Worm (Caenorhabditis elegans) whole organism, L4 larva: ENCODE data around the gene asp-7.
A peak's percentile ranks its signal among the peaks of the same experiment; 100 is the strongest.
"Not testable (repeated sequence)": the region's sequence is repeated elsewhere in the genome, so short reads cannot be mapped to it uniquely, and the experiment has no call there.

ENCODE experiments used
- ZK337.2 ChIP-seq: fragments of 200-800 bp; sonication (Bioruptor generic); IDR thresholded peaks from 2 replicates; pipeline ENCODE4 v1.3.6; 2022; ENCODE audit warnings: missing genetic modification reagents, missing genetic modification characterization, missing compliant biosample characterization
- aha-1 ChIP-seq: fragments of 150-350 bp; peaks from one replicate; lab custom pipeline; 2014; ENCODE audit warnings: missing biosample characterization, missing genetic modification characterization
- ceh-44 ChIP-seq: fragments of 200-800 bp; sonication (Bioruptor generic); IDR thresholded peaks from 2 replicates; pipeline ENCODE4 v1.3.6; 2022; ENCODE audit warnings: missing genetic modification reagents, missing genetic modification characterization, missing compliant biosample characterization
- ceh-82 ChIP-seq: sonication (generic microtip); optimal IDR thresholded peaks from 2 replicates; lab custom pipeline; 2017; ENCODE audit warnings: missing biosample characterization, missing genetic modification characterization
- cey-2 ChIP-seq: sonication (generic microtip); optimal IDR thresholded peaks from 3 replicates; lab custom pipeline; 2017; ENCODE audit warnings: missing genetic modification characterization, mild to moderate bottlenecking, missing compliant biosample characterization, antibody characterized with exemption, borderline replicate concordance; ENCODE audit not compliant: insufficient read depth
- daf-12 ChIP-seq: fragments of 150-350 bp; optimal IDR thresholded peaks from 2 replicates; lab custom pipeline; 2014; ENCODE audit warnings: missing biosample characterization, missing genetic modification reagents, missing genetic modification characterization
- daf-16 ChIP-seq, 3 experiments: sonication (generic microtip); optimal IDR thresholded peaks; 2 replicates each; lab custom pipeline; 2016 to 2017; ENCODE audit warnings: missing genetic modification characterization in 3 of 3, missing genetic modification reagents in 3 of 3, mild to moderate bottlenecking in 2 of 3, missing compliant biosample characterization in 2 of 3, missing biosample characterization in 1 of 3, moderate library complexity in 1 of 3
- dmd-6 ChIP-seq: fragments of 200-800 bp; sonication (Bioruptor generic); IDR thresholded peaks from 2 replicates; pipeline ENCODE4 v1.3.6; 2022; ENCODE audit warnings: missing genetic modification reagents, missing genetic modification characterization, missing compliant biosample characterization
- dpl-1 ChIP-seq: fragments of 150-350 bp; optimal IDR thresholded peaks from 2 replicates; lab custom pipeline; 2014; ENCODE audit warnings: missing biosample characterization, missing genetic modification reagents, missing genetic modification characterization
- egl-27 ChIP-seq: sonication (generic microtip); optimal IDR thresholded peaks from 3 replicates; lab custom pipeline; 2017; ENCODE audit warnings: missing biosample characterization, missing genetic modification reagents, missing genetic modification characterization
- fkh-10 ChIP-seq: fragments of 150-350 bp; optimal IDR thresholded peaks from 2 replicates; lab custom pipeline; 2014; ENCODE audit warnings: missing biosample characterization, missing genetic modification reagents, missing genetic modification characterization
- hif-1 ChIP-seq, 2 experiments: sonication (generic microtip); optimal IDR thresholded peaks; 2 replicates each; lab custom pipeline; 2016 to 2017; ENCODE audit warnings: missing compliant biosample characterization in 2 of 2, missing genetic modification characterization in 2 of 2, missing genetic modification reagents in 2 of 2, missing genotype in 2 of 2, mild to moderate bottlenecking in 1 of 2
- hlh-11 ChIP-seq: fragments of 200-800 bp; sonication (Bioruptor generic); optimal IDR thresholded peaks from 2 replicates; lab custom pipeline; 2018; ENCODE audit warnings: mild to moderate bottlenecking, missing genetic modification characterization, missing compliant biosample characterization
- lin-1 ChIP-seq: fragments of 200-800 bp; sonication (Bioruptor generic); IDR thresholded peaks from 2 replicates; pipeline ENCODE4 v1.3.6; 2022; ENCODE audit warnings: missing genetic modification reagents, missing genetic modification characterization, missing compliant biosample characterization
- lin-13 ChIP-seq: fragments of 150-350 bp; optimal IDR thresholded peaks from 2 replicates; lab custom pipeline; 2014; ENCODE audit warnings: missing biosample characterization, missing genetic modification reagents, missing genetic modification characterization
- lin-29 ChIP-seq: fragments of 200-800 bp; sonication (Bioruptor generic); IDR thresholded peaks from 2 replicates; pipeline ENCODE4 v1.3.6; 2022; ENCODE audit warnings: missing genetic modification reagents, missing genetic modification characterization, missing compliant biosample characterization
- lir-3 ChIP-seq: sonication (generic microtip); optimal IDR thresholded peaks from 2 replicates; lab custom pipeline; 2016; ENCODE audit warnings: mild to moderate bottlenecking, missing genetic modification characterization, missing compliant biosample characterization
- madf-5 ChIP-seq, 2 experiments: fragments of 200-800 bp; sonication (Bioruptor generic); IDR thresholded peaks; 2 replicates each; pipeline ENCODE4 v1.3.6; 2022; ENCODE audit warnings: missing compliant biosample characterization in 2 of 2, missing genetic modification characterization in 2 of 2
- mdt-29 ChIP-seq: fragments of 200-800 bp; sonication (Bioruptor generic); IDR thresholded peaks from 2 replicates; pipeline ENCODE4 v1.3.6; 2022; ENCODE audit warnings: missing genetic modification reagents, missing genetic modification characterization, missing compliant biosample characterization
- mep-1 ChIP-seq: fragments of 150-350 bp; sonication (generic microtip); optimal IDR thresholded peaks from 3 replicates; lab custom pipeline; 2014; ENCODE audit warnings: missing biosample characterization, missing genetic modification characterization
- mxl-2 ChIP-seq: fragments of 200-800 bp; sonication (Bioruptor generic); conservative IDR thresholded peaks from 2 replicates; pipeline ENCODE4 v1.3.6; 2022; ENCODE audit warnings: missing genetic modification reagents, missing genetic modification characterization, missing compliant biosample characterization
- nhr-10 ChIP-seq: fragments of 150-350 bp; optimal IDR thresholded peaks from 2 replicates; lab custom pipeline; 2014; ENCODE audit warnings: missing biosample characterization, missing genetic modification characterization
- nhr-102 ChIP-seq: sonication (generic microtip); optimal IDR thresholded peaks from 2 replicates; lab custom pipeline; 2016; ENCODE audit warnings: mild to moderate bottlenecking, missing genetic modification characterization, moderate library complexity, missing compliant biosample characterization
- nhr-11 ChIP-seq: fragments of 150-350 bp; optimal IDR thresholded peaks from 2 replicates; lab custom pipeline; 2014; ENCODE audit warnings: missing biosample characterization, missing genetic modification characterization
- nhr-111 ChIP-seq: fragments of 200-800 bp; sonication (Bioruptor generic); optimal IDR thresholded peaks from 2 replicates; lab custom pipeline; 2018; ENCODE audit warnings: mild to moderate bottlenecking, missing genetic modification characterization, missing compliant biosample characterization
- nhr-25 ChIP-seq: sonication (generic microtip); optimal IDR thresholded peaks from 2 replicates; lab custom pipeline; 2017; ENCODE audit warnings: missing genetic modification characterization, mild to moderate bottlenecking, missing compliant biosample characterization, antibody characterized with exemption, moderate library complexity, borderline replicate concordance; ENCODE audit not compliant: insufficient read depth
- nhr-42 ChIP-seq: fragments of 200-800 bp; sonication (Bioruptor generic); IDR thresholded peaks from 2 replicates; pipeline ENCODE4 v1.3.6; 2022; ENCODE audit warnings: missing genetic modification characterization, missing compliant biosample characterization
- nhr-77 ChIP-seq: fragments of 150-350 bp; optimal IDR thresholded peaks from 2 replicates; lab custom pipeline; 2014; ENCODE audit warnings: missing biosample characterization, missing genetic modification characterization
- saeg-2 ChIP-seq: fragments of 200-800 bp; sonication (Bioruptor generic); IDR thresholded peaks from 2 replicates; pipeline ENCODE4 v1.3.6; 2022; ENCODE audit warnings: missing genetic modification reagents, missing genetic modification characterization, missing compliant biosample characterization
- set-16 ChIP-seq: fragments of 200-800 bp; sonication (Bioruptor generic); IDR thresholded peaks from 2 replicates; pipeline ENCODE4 v1.3.6; 2022; ENCODE audit warnings: missing genetic modification reagents, missing genetic modification characterization, missing compliant biosample characterization
- skn-1 ChIP-seq: fragments of 150-350 bp; optimal IDR thresholded peaks from 2 replicates; lab custom pipeline; 2014; ENCODE audit warnings: missing biosample characterization, missing genetic modification characterization
- snpc-1.2 ChIP-seq: fragments of 200-800 bp; sonication (Bioruptor generic); IDR thresholded peaks from 2 replicates; pipeline ENCODE4 v1.3.6; 2022; ENCODE audit warnings: missing genetic modification reagents, missing genetic modification characterization, missing compliant biosample characterization
- snpc-4 ChIP-seq: fragments of 150-350 bp; optimal IDR thresholded peaks from 2 replicates; lab custom pipeline; 2014; ENCODE audit warnings: missing biosample characterization, missing genetic modification characterization
- spr-1 ChIP-seq: sonication (generic microtip); optimal IDR thresholded peaks from 2 replicates; lab custom pipeline; 2016; ENCODE audit warnings: mild to moderate bottlenecking, missing genetic modification characterization, missing compliant biosample characterization
- unc-62 ChIP-seq, 3 experiments: fragments of 150-350 bp in 1 of 3; sonication (generic microtip); optimal IDR thresholded peaks in 2 of 3; peaks in 1 of 3; 1 replicate in 1 of 3; 2 replicates in 2 of 3; lab custom pipeline; 2014 to 2017; ENCODE audit warnings: missing biosample characterization in 3 of 3, missing genetic modification characterization in 3 of 3, missing genetic modification reagents in 3 of 3, missing genotype in 1 of 3
- zfp-2 ChIP-seq: sonication (generic microtip); optimal IDR thresholded peaks from 2 replicates; lab custom pipeline; 2016; ENCODE audit warnings: mild to moderate bottlenecking, missing genetic modification characterization, missing compliant biosample characterization
- zip-11 ChIP-seq: fragments of 200-800 bp; sonication (Bioruptor generic); IDR thresholded peaks from 2 replicates; pipeline ENCODE4 v1.3.6; 2022; ENCODE audit warnings: missing genetic modification characterization, missing compliant biosample characterization

The asp-7 gene

ce11 chrV:3058996-3059395 is 30.9 kb downstream of the asp-7 start, which contains the start of gene str-244:
str-244 (minus strand) TSS chrV:3059096.
- TF ChIP-seq lir-3: no peak
- no peak for TF ChIP-seq lin-29 (GFP tag; lab: Robert Waterston, UW)
- no peak for TF ChIP-seq unc-62 (GFP tag; optimal IDR thresholded peaks at IDR 0.05 in 1 of 2; lab: Kevin White, UChicago)
- TF ChIP-seq unc-62 (tag; optimal IDR thresholded peaks at IDR 0.05; lab: Kevin White, UChicago): no peak
- TF ChIP-seq aha-1 (tag; lab: Kevin White, UChicago): peak; percentile 24

- TF ChIP-seq egl-27 (tag; lab: Kevin White, UChicago): no peak
- TF ChIP-seq nhr-111: no peak
- TF ChIP-seq lin-13 (GFP tag; lab: Kevin White, UChicago): no peak
- no peak for TF ChIP-seq ceh-44 (GFP tag; lab: Robert Waterston, UW)
- TF ChIP-seq ceh-82 (tag; lab: Kevin White, UChicago): no peak
- TF ChIP-seq daf-12 (tag; lab: Kevin White, UChicago): no peak
- TF ChIP-seq mxl-2: no peak
- no peak for TF ChIP-seq saeg-2 (GFP tag; lab: Robert Waterston, UW)
- TF ChIP-seq fkh-10 (GFP tag; lab: Kevin White, UChicago): no peak
- no peak for TF ChIP-seq lin-1 (GFP tag; lab: Robert Waterston, UW)
These were observed 34.0 kb downstream of the asp-7 start, which contains the start of gene srt-15 for ce11 chrV:3062078-3062477. srt-15 (minus strand) TSS chrV:3062178.

DNA sequence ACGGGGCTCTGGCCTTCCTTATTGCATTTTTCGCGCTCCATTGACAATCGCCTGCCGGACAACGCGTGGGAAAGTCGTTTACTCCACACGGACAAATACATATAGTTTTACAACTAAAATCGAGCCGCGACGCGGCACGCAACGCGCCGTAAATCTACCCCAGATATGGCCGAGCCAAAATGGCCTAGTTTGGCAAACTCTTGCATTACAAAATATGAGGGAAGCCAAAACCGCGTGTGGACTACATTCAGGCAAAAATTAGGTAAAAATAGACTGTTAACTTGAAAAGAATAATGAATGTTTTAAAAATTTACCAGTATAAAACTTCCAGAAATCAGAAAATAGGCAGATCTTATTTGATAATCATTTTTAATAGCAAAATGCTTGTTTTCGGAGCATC is 36.3 kb downstream of the asp-7 start, which contains the start of gene srt-16:
Gene srt-16 (minus strand): TSS at position 101 of the 400 bp plus-strand sequence.
- not testable (repeated sequence) for TF ChIP-seq skn-1; dmd-6 (GFP tag; lab: Robert Waterston, UW); mep-1 (tag; lab: Kevin White, UChicago)

DNA sequence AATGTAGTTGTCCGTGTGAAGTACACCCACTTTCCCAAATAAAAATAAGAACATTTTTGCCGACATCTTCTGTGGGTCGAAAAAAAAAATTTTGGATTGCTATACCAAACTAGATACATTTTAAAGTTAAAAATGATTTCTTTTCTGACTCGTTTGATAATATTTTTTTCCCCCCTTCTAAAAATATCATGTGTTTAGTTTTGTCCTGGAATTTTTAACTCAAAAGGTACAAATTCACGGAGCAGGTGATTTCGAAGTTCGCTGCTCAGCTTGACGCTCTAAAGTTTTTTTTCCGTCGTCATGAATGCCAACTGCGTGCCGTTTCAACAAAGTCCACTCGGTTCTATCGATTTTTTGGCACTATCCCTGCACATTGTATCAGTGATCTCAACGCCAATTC is 37.8 kb downstream of the asp-7 start, which contains the start of gene srh-185:
Gene srh-185 (plus strand): TSS at position 301 of the 400 bp plus-strand sequence.
- peak in 1 of 2 experiments; percentile 11 for TF ChIP-seq unc-62 (GFP tag; optimal IDR thresholded peaks at IDR 0.05 in 1 of 2; lab: Kevin White, UChicago)
- no peak for TF ChIP-seq unc-62 (tag; optimal IDR thresholded peaks at IDR 0.05; lab: Kevin White, UChicago)
- TF ChIP-seq nhr-77 (tag; lab: Kevin White, UChicago): no peak
- TF ChIP-seq zfp-2 (tag; lab: Kevin White, UChicago): no peak

DNA sequence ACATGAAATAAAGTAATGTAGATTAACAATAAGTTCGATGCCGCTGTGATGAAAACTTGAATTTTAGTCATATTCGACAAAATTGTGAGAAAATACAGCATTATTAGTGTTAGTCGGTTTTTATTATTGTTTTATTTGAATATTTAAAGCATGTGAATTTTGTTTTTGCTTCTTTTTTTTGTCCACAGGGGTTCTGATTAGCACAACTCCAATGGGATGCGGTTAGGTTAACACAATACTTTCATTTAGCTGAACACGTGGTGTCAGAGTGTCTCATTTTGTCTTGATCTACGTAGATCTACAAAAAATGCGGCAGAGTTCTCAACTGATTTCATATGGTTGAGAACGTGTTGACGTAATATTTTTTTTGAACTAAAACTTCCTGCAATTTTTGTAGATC is 41.0 kb downstream of the asp-7 start, which contains the start of gene str-40:
Gene str-40 (minus strand): TSS at position 101 of the 400 bp plus-strand sequence.
- TF ChIP-seq nhr-25 (tag; lab: Kevin White, UChicago) (no peak), dpl-1 (GFP tag; lab: Kevin White, UChicago) (no peak), zip-11 (GFP tag; lab: Robert Waterston, UW) (no peak), madf-5 (GFP tag; IDR thresholded peaks at IDR 0.05; lab: Robert Waterston, UW) (no peak), hif-1 (tag; optimal IDR thresholded peaks at IDR 0.05; lab: Kevin White, UChicago) (no peak), egl-27 (tag; lab: Kevin White, UChicago) (no peak), nhr-11 (tag; lab: Kevin White, UChicago) (no peak), lin-1 (GFP tag; lab: Robert Waterston, UW) (no peak), snpc-4 (tag; lab: Kevin White, UChicago) (no peak), spr-1 (tag; lab: Kevin White, UChicago) (no peak), ZK337.2 (GFP tag; lab: Robert Waterston, UW) (no peak)

DNA sequence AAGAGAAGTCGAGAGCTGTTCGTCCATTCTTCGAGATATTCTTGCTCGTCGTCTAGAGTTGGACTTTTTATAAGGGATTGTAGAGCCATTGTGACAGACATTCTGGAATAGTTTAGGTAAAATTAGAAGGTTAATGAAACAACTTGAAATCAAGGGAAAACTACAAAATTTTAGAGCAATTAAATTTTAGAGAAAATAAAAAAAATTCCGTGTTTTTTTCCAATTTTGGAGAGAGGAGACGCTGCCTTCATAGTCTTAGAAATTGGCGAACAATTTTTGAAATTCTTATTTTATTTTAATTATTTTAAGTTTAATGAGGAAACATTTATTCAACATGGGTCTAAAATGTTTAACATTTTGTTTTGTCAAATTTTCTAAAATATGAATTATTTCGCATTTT is 43.5 kb downstream of the asp-7 start, which contains the start of gene C50H11.13:
Gene C50H11.13 (minus strand): TSS at position 101 of the 400 bp plus-strand sequence.
- TF ChIP-seq nhr-102 (tag; lab: Kevin White, UChicago) (no peak), cey-2 (tag; lab: Kevin White, UChicago) (no peak), daf-16 (GFP tag; optimal IDR thresholded peaks at IDR 0.05; lab: Kevin White, UChicago) (no peak), daf-16 (tag; optimal IDR thresholded peaks at IDR 0.05; lab: Kevin White, UChicago) (no peak), dmd-6 (GFP tag; lab: Robert Waterston, UW) (no peak), hif-1 (tag; optimal IDR thresholded peaks at IDR 0.05; lab: Kevin White, UChicago) (no peak), hlh-11 (tag; lab: Kevin White, UChicago) (no peak), nhr-10 (tag; lab: Kevin White, UChicago) (no peak), mdt-29 (GFP tag; lab: Robert Waterston, UW) (no peak), unc-62 (GFP tag; optimal IDR thresholded peaks at IDR 0.05 in 1 of 2; lab: Kevin White, UChicago) (no peak), unc-62 (tag; optimal IDR thresholded peaks at IDR 0.05; lab: Kevin White, UChicago) (no peak), nhr-42 (no peak), snpc-1.2 (GFP tag; lab: Robert Waterston, UW) (no peak), ceh-82 (tag; lab: Kevin White, UChicago) (no peak), snpc-4 (tag; lab: Kevin White, UChicago) (no peak), lin-13 (GFP tag; lab: Kevin White, UChicago) (no peak), set-16 (GFP tag; lab: Robert Waterston, UW) (no peak), nhr-25 (tag; lab: Kevin White, UChicago) (no peak)
- TF ChIP-seq, all 104 proteins: peak for 0
